Fruit fly (Drosophila melanogaster): ENCODE results near the gene PGRP-LD.

Gene PGRP-LD

dm6 chr3L:5823763-5824445, 44.1 kb downstream of the PGRP-LD start (continued):
- TF ChIP-seq CG4282 (GFP tag; optimal IDR thresholded peaks at IDR 0.05) = peak; percentile 46
- no peak for TF ChIP-seq CG8478 (optimal IDR thresholded peaks at IDR 0.05)
- peak; percentile 81 for TF ChIP-seq ac (GFP tag; optimal IDR thresholded peaks at IDR 0.05)
- peak; percentile 73 for TF ChIP-seq scrt (GFP tag; optimal IDR thresholded peaks at IDR 0.05)
- peak; percentile 72 for TF ChIP-seq maf-S (GFP tag; optimal IDR thresholded peaks at IDR 0.05)
- peak; percentile 30 for TF ChIP-seq MESR4 (GFP tag; optimal IDR thresholded peaks at IDR 0.05)
- peak; percentile 59 for TF ChIP-seq az2 (GFP tag; optimal IDR thresholded peaks at IDR 0.05)
- TF ChIP-seq CG13624 (GFP tag; optimal IDR thresholded peaks at IDR 0.05) = peak; percentile 26
- no peak for TF ChIP-seq peb (GFP tag; IDR thresholded peaks at IDR 0.05)
- no peak for TF ChIP-seq corto (GFP tag; optimal IDR thresholded peaks at IDR 0.05)
- no peak for TF ChIP-seq Trl (optimal IDR thresholded peaks at IDR 0.05)
- peak; percentile 89 for TF ChIP-seq Trl (GFP tag; optimal IDR thresholded peaks at IDR 0.05)
- no peak for TF ChIP-seq CG13894 (tag; optimal IDR thresholded peaks at IDR 0.05)
- TF ChIP-seq NC2α (GFP tag; optimal IDR thresholded peaks at IDR 0.05) = peak; percentile 91
- TF ChIP-seq Side (GFP tag; optimal IDR thresholded peaks at IDR 0.05) = peak; percentile 82
- peak; percentile 47; the same call in 1 of the 2 replicates for TF ChIP-seq stc (GFP tag; IDR thresholded peaks at IDR 0.05)
- TF ChIP-seq zfh2 (GFP tag; optimal IDR thresholded peaks at IDR 0.05) = no peak
- TF ChIP-seq sob (GFP tag; IDR thresholded peaks at IDR 0.05) = peak; percentile 69
- no peak for TF ChIP-seq CG9932 (GFP tag; IDR thresholded peaks at IDR 0.05)
- TF ChIP-seq CG34422 (GFP tag; IDR thresholded peaks at IDR 0.05) = no peak
- peak; percentile 96 for TF ChIP-seq ATbp (GFP tag; optimal IDR thresholded peaks at IDR 0.05)
- peak; percentile 82 for TF ChIP-seq onecut (GFP tag; IDR thresholded peaks at IDR 0.05)
- peak; percentile 2 for TF ChIP-seq sima (GFP tag; optimal IDR thresholded peaks at IDR 0.05)
- TF ChIP-seq CG12104 (GFP tag; optimal IDR thresholded peaks at IDR 0.05) = peak; percentile 85
- no peak for TF ChIP-seq cg (GFP tag; optimal IDR thresholded peaks at IDR 0.05)
- no peak for TF ChIP-seq jigr1 (GFP tag; IDR thresholded peaks at IDR 0.05)
- peak; percentile 84 for TF ChIP-seq CG11723 (GFP tag; optimal IDR thresholded peaks at IDR 0.05)
- TF ChIP-seq Scr (GFP tag; IDR thresholded peaks at IDR 0.05; ENCODE audit: partially characterized antibody) = no peak
- TF ChIP-seq stwl (tag; optimal IDR thresholded peaks at IDR 0.05) = peak; percentile 33
- TF ChIP-seq fd64A (GFP tag; optimal IDR thresholded peaks at IDR 0.05) = peak; percentile 96
- TF ChIP-seq Ets65A (GFP tag) = peak; percentile 63
- no peak for TF ChIP-seq NK7.1 (GFP tag; optimal IDR thresholded peaks at IDR 0.05)
- TF ChIP-seq Ada2b (GFP tag; IDR thresholded peaks at IDR 0.05) = peak; percentile 19; the same call in 1 of the 2 replicates
- peak; percentile 55 for TF ChIP-seq HmgD (GFP tag; optimal IDR thresholded peaks at IDR 0.05)
- TF ChIP-seq CG9437 (GFP tag; optimal IDR thresholded peaks at IDR 0.05) = peak; percentile 90
- TF ChIP-seq CG12155 (GFP tag; optimal IDR thresholded peaks at IDR 0.05) = no peak
- peak; percentile 93 for TF ChIP-seq CG17359 (tag; optimal IDR thresholded peaks at IDR 0.05)
- TF ChIP-seq CG4360 (GFP tag; IDR thresholded peaks at IDR 0.05) = peak; percentile 74
- TF ChIP-seq CG14667 (GFP tag; IDR thresholded peaks at IDR 0.05) = no peak
- peak; percentile 46; the same call in 1 of the 2 replicates for TF ChIP-seq CG17328 (GFP tag; IDR thresholded peaks at IDR 0.05)
- peak; percentile 94 for TF ChIP-seq CG6813 (GFP tag; optimal IDR thresholded peaks at IDR 0.05)
- TF ChIP-seq Sox100B (GFP tag; optimal IDR thresholded peaks at IDR 0.05) = peak; percentile 89
- TF ChIP-seq CG11695 (GFP tag; IDR thresholded peaks at IDR 0.05) = peak; percentile 71
- no peak for TF ChIP-seq Poxn (GFP tag; IDR thresholded peaks at IDR 0.05)
- no peak for TF ChIP-seq Lim3 (GFP tag; IDR thresholded peaks at IDR 0.05)
- no peak for TF ChIP-seq lov (optimal IDR thresholded peaks at IDR 0.05)
- TF ChIP-seq lov (GFP tag; IDR thresholded peaks at IDR 0.05) = peak; percentile 68; the same call in 2 of the 3 replicates
- TF ChIP-seq CG12659 (GFP tag; optimal IDR thresholded peaks at IDR 0.05) = peak; percentile 71
- TF ChIP-seq CG14441 (GFP tag; IDR thresholded peaks at IDR 0.05) = peak; percentile 39; the same call in 1 of the 2 replicates
- TF ChIP-seq CG7372 (GFP tag; IDR thresholded peaks at IDR 0.05) = no peak
- TF ChIP-seq CG34224 (GFP tag; IDR thresholded peaks at IDR 0.05; ENCODE audit: partially characterized antibody) = no peak
